Worm (Caenorhabditis elegans): ENCODE results near the gene arf-1.

arf-1 gene

DNA sequence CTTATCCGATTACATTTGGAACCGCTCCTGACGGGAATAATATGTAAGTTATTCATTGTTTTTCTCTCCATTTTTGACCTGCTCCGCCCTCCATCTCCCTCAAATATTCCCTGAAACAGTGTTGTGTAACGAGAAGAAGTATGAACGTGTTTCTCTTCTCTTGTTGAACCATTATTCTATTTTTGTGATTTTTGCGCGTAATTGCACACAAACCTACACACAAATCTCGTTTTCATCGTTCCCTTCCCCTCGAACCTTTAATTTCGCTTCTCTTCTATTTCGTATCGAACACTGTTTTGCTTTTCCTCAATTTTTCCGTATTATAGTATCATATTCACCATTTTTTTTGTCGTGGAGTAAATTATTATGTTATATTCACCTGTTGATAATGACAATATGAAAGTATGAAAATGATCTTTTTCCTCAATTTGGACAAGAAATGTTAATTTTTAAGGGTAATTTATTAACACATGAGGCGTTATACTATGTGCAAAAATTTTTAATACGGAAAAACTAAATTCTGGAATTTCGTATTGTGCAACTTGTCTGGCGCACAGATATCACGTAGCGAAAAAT is 2.6 kb downstream of the arf-1 start:
- no peak for TF ChIP-seq klf-2 (GFP tag; conservative IDR thresholded peaks at IDR 0.05)
- no peak for TF ChIP-seq ztf-23 (GFP tag; IDR thresholded peaks at IDR 0.05)
- TF ChIP-seq med-1 (GFP tag; optimal IDR thresholded peaks at IDR 0.05; ENCODE audit: insufficient read depth): no peak
- no peak for TF ChIP-seq ztf-29 (GFP tag; IDR thresholded peaks at IDR 0.05)
- no peak for TF ChIP-seq flt-1 (GFP tag; IDR thresholded peaks at IDR 0.05)
- TF ChIP-seq T22C8.4 (GFP tag; IDR thresholded peaks at IDR 0.05): no peak
- no peak for TF ChIP-seq tab-1 (GFP tag; IDR thresholded peaks at IDR 0.05)
- TF ChIP-seq ref-1 (GFP tag; conservative IDR thresholded peaks at IDR 0.05): no peak
- no peak for TF ChIP-seq cog-1 (tag; optimal IDR thresholded peaks at IDR 0.05)

DNA sequence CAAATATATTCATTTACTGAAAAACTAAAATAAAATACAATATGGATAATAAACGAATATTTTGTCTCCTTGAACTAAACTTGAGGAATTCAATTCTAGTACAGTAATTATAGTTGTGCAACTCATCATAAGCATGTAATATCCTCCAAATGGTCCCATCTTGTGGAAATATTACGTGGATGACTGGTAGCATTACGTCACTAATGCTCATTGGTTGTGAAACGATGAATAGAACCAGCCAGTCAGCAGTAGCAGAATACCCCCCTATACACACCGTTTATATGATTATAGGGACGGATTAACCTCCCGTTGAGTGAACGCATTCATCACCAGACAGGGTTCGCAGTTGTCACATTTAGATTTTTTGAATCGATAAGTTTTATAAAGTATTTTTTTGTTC is 3.7 kb downstream of the arf-1 start:
- TF ChIP-seq klf-2 (GFP tag; conservative IDR thresholded peaks at IDR 0.05) (no peak), ref-1 (GFP tag; conservative IDR thresholded peaks at IDR 0.05) (no peak), ztf-23 (GFP tag; IDR thresholded peaks at IDR 0.05) (no peak), ztf-29 (GFP tag; IDR thresholded peaks at IDR 0.05) (no peak)

DNA sequence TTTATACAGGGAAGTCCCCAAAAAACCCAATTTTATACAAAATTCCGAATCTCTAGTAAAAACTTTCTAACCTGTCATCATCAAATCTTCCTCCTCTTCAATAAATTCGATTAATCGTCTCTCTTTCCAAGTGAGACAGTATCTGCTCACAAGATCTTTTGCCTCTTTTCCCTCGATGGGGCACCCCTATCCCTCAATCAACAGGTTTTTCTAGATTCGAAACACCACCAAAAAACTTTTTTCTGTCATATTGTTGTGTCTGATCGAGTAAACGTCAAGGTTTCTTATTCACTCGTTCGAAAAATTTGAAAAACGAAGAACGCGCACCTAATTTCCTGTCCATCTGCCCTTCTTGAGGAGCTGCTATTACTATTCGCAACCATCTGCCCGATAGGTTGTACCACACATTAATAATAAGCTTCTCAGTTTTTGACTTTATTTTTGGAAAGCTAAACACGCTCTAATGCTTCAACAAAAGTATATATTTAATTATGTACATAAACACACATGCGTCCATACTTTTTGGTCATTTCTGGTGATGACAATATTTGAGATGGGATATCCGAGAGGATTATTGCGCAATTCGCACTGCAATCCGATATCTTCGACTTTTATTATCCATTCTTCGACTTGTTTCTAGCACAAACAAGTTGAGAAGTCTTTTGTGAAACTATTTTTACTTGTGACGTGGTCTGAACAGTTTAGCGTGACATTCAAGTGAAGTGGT is 4.6 kb downstream of the arf-1 start:
- TF ChIP-seq T22C8.4 (GFP tag; IDR thresholded peaks at IDR 0.05) (no peak), flt-1 (GFP tag; IDR thresholded peaks at IDR 0.05) (no peak), ztf-29 (GFP tag; IDR thresholded peaks at IDR 0.05) (no peak), med-1 (GFP tag; optimal IDR thresholded peaks at IDR 0.05; ENCODE audit: insufficient read depth) (no peak), klf-2 (GFP tag; conservative IDR thresholded peaks at IDR 0.05) (no peak)

DNA sequence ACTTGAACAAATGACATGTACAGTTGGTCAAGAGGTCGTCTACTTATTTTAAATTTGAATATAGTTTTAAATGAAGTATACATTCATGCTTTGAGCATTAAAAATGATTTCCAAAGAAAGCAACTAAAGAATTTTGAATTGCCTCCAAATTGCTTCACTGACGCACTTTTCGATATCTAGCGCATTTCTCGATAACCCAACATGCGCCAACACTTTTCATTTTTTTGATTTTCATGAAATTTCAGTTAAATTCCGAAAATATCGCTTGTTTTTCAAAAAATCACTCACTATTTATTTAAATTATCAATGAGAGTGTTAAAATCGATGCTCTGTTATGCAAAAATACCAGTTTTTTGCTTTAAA is 5.1 kb downstream of the arf-1 start:
- TF ChIP-seq cog-1 (tag; optimal IDR thresholded peaks at IDR 0.05) (no peak), flt-1 (GFP tag; IDR thresholded peaks at IDR 0.05) (no peak)

DNA sequence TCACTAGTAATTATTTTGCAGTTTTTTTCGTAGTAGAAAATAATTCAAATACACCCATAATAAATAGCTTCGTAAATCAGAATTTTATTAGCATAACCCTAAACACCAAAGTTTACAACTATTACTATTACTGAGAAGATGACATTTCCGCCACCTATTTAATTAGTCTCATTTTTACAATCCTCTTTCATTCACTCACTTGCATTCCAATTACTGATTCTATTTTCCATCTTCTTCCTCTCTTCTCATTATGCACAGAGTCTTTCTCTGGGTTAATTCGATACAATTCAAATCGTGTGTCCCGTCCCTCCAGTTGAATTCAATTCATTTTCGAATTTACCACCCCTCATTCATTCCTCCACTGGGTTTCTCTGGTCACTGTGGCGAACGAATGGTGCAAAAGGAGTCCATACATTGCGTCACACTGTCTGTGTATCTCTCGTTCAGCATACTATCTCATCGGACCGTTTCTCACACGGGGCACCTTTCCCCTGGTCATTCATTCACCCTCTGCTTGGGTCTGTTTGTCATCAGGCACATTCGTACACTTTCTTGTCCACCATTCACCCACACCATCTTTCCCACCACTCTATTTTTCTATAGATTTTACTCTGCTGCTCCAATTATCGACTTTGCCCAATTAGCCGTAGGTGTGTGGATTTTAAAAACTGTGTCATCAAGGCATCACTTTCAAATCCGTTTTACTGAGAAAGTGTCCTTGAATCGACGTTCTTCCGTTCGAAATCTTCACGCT is 5.8 kb downstream of the arf-1 start:
- TF ChIP-seq cog-1 (tag; optimal IDR thresholded peaks at IDR 0.05): no peak
- TF ChIP-seq flt-1 (GFP tag; IDR thresholded peaks at IDR 0.05): peak; percentile 22; the same call in 1 of the 2 replicates
- no peak for TF ChIP-seq ref-1 (GFP tag; conservative IDR thresholded peaks at IDR 0.05)
- no peak for TF ChIP-seq tab-1 (GFP tag; IDR thresholded peaks at IDR 0.05)
- TF ChIP-seq klf-2 (GFP tag; conservative IDR thresholded peaks at IDR 0.05): no peak
- TF ChIP-seq T22C8.4 (GFP tag; IDR thresholded peaks at IDR 0.05): no peak

DNA sequence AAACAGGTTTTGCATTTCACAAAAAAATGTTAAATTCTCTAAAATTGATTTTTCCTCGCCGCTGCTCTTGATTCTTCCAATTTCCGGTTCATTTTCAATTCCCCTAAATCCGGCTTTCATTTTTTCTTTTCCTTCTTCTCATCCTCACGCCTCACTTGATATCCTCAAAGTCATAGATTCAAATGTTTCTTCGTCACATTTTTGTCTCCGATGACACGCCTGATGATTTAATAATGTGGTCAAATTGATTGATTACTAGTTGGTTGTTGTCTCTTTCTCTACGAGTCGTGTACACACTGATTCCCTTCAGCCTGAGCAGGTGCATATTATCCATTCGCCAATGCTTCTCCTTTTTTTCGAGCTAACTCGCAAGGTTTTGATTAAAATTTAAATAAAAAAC is 6.8 kb downstream of the arf-1 start:
- TF ChIP-seq cog-1 (tag; optimal IDR thresholded peaks at IDR 0.05): no peak
- TF ChIP-seq med-1 (GFP tag; optimal IDR thresholded peaks at IDR 0.05; ENCODE audit: insufficient read depth): no peak
- no peak for TF ChIP-seq ztf-23 (GFP tag; IDR thresholded peaks at IDR 0.05)
- no peak for TF ChIP-seq ref-1 (GFP tag; conservative IDR thresholded peaks at IDR 0.05)

DNA sequence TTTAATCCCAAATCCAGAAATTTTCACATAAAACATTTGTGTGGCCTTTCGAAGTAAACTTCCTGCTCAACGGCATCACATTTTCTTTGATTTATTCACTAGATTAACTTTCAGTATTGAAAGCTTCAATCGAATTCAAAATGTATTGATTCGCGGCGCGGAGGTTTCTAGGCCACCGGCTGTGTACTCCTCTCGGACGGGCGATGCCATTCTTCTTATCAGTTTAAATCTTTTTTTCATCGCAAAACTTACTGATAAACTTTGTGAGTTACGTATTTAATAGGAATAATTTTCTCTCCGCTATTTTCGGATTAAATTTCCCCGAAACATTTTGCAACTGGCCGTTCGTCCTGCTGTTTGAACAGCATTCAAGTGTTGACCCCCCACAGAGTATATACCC is 7.2 kb downstream of the arf-1 start:
- TF ChIP-seq flt-1 (GFP tag; IDR thresholded peaks at IDR 0.05): peak; percentile 49; the same call in 1 of the 2 replicates
- peak; percentile 18; the same call in 1 of the 2 replicates for TF ChIP-seq T22C8.4 (GFP tag; IDR thresholded peaks at IDR 0.05)
- TF ChIP-seq ztf-23 (GFP tag; IDR thresholded peaks at IDR 0.05): no peak

DNA sequence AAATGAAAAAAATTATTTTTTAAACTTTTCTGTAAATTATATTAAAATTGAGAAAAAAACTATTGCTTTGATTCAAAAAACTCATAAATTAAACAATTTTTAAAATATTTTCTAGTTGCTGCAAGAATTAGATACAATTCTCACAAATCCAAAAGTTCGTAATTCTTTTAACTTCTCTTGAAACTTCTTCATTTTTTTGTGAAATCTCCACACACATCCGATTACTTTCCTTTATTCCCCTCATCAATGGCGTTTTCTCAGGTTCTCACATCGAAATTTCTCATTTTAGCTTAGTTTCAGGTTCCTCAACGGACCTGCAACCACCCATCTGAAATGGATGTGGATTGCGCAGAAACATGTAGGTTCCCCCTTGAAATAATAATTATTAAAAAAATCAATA is 7.9 kb downstream of the arf-1 start, which contains the start of gene wrm-1:
Gene wrm-1 (plus strand): TSS at position 301 of the 400 bp plus-strand sequence.
- TF ChIP-seq klf-2 (GFP tag; conservative IDR thresholded peaks at IDR 0.05) (no peak), ztf-29 (GFP tag; IDR thresholded peaks at IDR 0.05) (no peak), flt-1 (GFP tag; IDR thresholded peaks at IDR 0.05) (no peak), T22C8.4 (GFP tag; IDR thresholded peaks at IDR 0.05) (no peak), ref-1 (GFP tag; conservative IDR thresholded peaks at IDR 0.05) (no peak)

DNA sequence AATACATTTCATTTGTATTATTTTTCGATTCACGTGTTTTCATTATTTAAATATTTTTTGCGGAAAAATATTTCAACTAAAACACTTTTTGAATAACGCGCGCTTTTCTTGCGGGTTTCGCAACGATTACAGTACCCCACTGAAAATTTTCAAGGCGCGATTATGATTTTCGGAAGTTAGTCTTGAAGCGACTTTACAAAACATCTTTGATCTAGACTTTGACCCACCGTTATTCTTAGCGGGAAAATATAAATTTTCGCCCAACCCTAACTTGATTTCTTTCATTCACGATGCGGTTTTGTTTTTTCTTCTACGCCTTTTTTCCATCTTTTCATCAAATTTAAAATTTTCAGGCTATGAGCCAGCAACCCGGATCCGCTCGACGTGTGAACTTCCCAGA is 13.1 kb downstream of the arf-1 start, which contains the start of gene egg-1:
Gene egg-1 (plus strand): TSS at position 354 of the 400 bp plus-strand sequence.
- no peak for TF ChIP-seq T22C8.4 (GFP tag; IDR thresholded peaks at IDR 0.05)
- TF ChIP-seq tab-1 (GFP tag; IDR thresholded peaks at IDR 0.05): no peak
- no peak for TF ChIP-seq ref-1 (GFP tag; conservative IDR thresholded peaks at IDR 0.05)
- no peak for TF ChIP-seq ztf-29 (GFP tag; IDR thresholded peaks at IDR 0.05)

DNA sequence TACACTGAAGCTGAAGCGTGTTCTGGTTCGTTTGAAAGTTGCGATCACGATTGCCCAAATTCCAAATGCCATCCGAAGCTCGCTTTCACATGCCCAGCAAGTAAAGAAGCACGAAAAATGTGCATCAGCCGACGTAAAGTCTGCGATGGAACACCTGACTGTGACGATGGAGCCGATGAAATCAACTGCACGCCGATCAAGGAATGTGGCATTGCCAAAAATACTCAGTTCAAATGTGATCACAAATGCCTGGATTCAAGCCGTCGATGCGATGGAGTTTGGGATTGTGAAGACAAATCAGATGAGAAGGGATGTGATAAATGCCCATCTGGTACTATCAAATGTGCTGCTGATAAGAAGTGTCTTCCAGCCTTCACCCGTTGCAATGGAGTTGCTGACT is 14.7 kb downstream of the arf-1 start:
- TF ChIP-seq tab-1 (GFP tag; IDR thresholded peaks at IDR 0.05): no peak
- TF ChIP-seq cog-1 (tag; optimal IDR thresholded peaks at IDR 0.05): no peak
- TF ChIP-seq ztf-29 (GFP tag; IDR thresholded peaks at IDR 0.05): no peak
- no peak for TF ChIP-seq klf-2 (GFP tag; conservative IDR thresholded peaks at IDR 0.05)
- TF ChIP-seq med-1 (GFP tag; optimal IDR thresholded peaks at IDR 0.05; ENCODE audit: insufficient read depth): no peak
- no peak for TF ChIP-seq flt-1 (GFP tag; IDR thresholded peaks at IDR 0.05)
- TF ChIP-seq ref-1 (GFP tag; conservative IDR thresholded peaks at IDR 0.05): no peak
- no peak for TF ChIP-seq ztf-23 (GFP tag; IDR thresholded peaks at IDR 0.05)
- no peak for TF ChIP-seq T22C8.4 (GFP tag; IDR thresholded peaks at IDR 0.05)

All from whole organism, midembryonic.